Worm (Caenorhabditis elegans): Measurements from ENCODE around the gene fbxb-24.

Gene fbxb-24

DNA sequence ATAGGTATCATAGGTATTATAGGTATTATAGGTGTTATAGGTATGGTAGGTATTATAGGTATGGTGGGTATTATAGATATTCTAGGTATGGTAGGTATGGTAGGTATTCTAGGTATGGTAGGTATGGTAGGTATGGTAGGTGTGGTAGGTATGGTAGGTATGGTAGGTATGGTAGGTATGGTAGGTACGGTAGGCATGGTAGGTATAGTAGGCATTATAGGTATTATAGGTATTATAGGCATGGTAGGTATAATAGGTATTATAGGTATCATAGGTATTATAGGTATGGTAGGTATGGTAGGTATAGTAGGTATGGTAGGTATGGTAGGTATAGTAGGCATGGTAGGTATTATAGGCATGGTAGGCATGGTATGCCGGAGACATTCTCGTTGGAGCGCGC lies 23.2 kb downstream of the fbxb-24 start:
- TF ChIP-seq ref-1 (GFP tag; conservative IDR thresholded peaks at IDR 0.05) (peak; percentile 42; the same call in 1 of the 2 replicates), T22C8.4 (GFP tag; IDR thresholded peaks at IDR 0.05) (no peak), klf-2 (GFP tag; conservative IDR thresholded peaks at IDR 0.05) (peak; percentile 52; the same call in 1 of the 2 replicates)

DNA sequence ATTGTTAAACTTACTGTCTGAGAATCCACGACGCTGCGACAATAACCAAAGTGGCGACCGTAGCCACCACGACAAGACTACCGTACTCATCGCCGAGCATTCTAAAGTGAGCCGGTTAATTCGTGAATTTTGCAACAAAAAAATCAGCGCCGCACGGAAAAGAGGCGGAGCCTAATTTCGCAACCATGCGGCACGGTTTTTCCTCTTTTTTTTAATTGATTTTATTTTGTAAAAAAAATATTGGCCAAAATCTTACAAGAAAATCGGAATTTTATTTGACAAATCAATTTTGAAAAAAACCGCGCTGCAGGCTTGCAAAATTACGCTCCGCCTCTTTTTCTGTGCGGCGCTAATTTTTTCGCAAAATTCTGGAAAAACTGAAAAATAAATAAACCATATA lies 24.8 kb downstream of the fbxb-24 start, which contains the start of gene dolk-1:
Gene dolk-1 (minus strand): TSS at position 101 of the 400 bp plus-strand sequence.
- 0 out of 2 replicates have a peak, but pooled peaks have one; percentile 38 for TF ChIP-seq flt-1 (GFP tag; IDR thresholded peaks at IDR 0.05)
- TF ChIP-seq cog-1 (tag; optimal IDR thresholded peaks at IDR 0.05), result no peak

ce11 chrIII:11935032-11935947 lies 26.5 kb downstream of the fbxb-24 start:
- no peak for TF ChIP-seq cog-1 (tag; optimal IDR thresholded peaks at IDR 0.05)
- no peak for TF ChIP-seq klf-2 (GFP tag; conservative IDR thresholded peaks at IDR 0.05)
- no peak for TF ChIP-seq ztf-29 (GFP tag; IDR thresholded peaks at IDR 0.05)
- TF ChIP-seq tab-1 (GFP tag; IDR thresholded peaks at IDR 0.05), result no peak
- no peak for TF ChIP-seq ref-1 (GFP tag; conservative IDR thresholded peaks at IDR 0.05)
- no peak for TF ChIP-seq med-1 (GFP tag; optimal IDR thresholded peaks at IDR 0.05; ENCODE audit: insufficient read depth)
- TF ChIP-seq T22C8.4 (GFP tag; IDR thresholded peaks at IDR 0.05), result no peak
- TF ChIP-seq ztf-23 (GFP tag; IDR thresholded peaks at IDR 0.05), result no peak
- TF ChIP-seq flt-1 (GFP tag; IDR thresholded peaks at IDR 0.05), result no peak

ce11 chrIII:11935948-11936280 lies 27.2 kb downstream of the fbxb-24 start:
- TF ChIP-seq med-1 (GFP tag; optimal IDR thresholded peaks at IDR 0.05; ENCODE audit: insufficient read depth) (no peak), tab-1 (GFP tag; IDR thresholded peaks at IDR 0.05) (no peak), flt-1 (GFP tag; IDR thresholded peaks at IDR 0.05) (peak; percentile 51; the same call in 1 of the 2 replicates), ztf-23 (GFP tag; IDR thresholded peaks at IDR 0.05) (no peak)

DNA sequence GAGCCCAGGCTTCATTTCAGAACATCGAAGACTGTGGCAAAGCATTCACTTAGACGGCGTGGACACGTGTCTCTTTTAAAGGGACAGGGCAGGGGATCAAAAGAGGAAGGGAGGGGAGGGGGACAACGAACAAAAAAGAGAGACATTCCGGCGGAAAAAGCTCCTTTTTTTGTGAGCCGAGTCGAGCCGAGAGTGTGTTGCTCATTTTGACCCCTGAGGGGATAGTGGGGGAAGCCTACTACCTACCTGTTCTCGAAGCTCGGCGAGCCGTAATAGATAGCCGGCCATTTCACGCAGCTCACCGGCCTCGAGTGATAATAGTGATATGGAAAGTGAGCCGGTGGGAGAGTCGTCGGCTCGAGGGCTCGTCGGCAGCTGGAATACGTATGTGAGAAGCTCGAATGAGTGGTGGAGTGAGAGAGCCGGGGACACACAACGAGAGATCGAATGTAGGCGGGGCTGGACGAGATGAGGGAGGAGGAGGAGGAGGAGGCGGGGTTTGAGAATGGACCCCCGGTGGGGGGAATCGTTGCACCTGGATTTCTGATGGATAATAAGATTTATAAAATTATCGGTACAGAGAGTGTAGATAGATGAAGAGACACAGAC lies 28.0 kb downstream of the fbxb-24 start:
- TF ChIP-seq tab-1 (GFP tag; IDR thresholded peaks at IDR 0.05), result no peak
- TF ChIP-seq klf-2 (GFP tag; conservative IDR thresholded peaks at IDR 0.05), result peak; percentile 15; the same call in 1 of the 2 replicates
- no peak for TF ChIP-seq ref-1 (GFP tag; conservative IDR thresholded peaks at IDR 0.05)

ce11 chrIII:11937911-11938310 lies 29.2 kb downstream of the fbxb-24 start:
- TF ChIP-seq ztf-29 (GFP tag; IDR thresholded peaks at IDR 0.05) (no peak), klf-2 (GFP tag; conservative IDR thresholded peaks at IDR 0.05) (no peak), med-1 (GFP tag; optimal IDR thresholded peaks at IDR 0.05; ENCODE audit: insufficient read depth) (no peak), cog-1 (tag; optimal IDR thresholded peaks at IDR 0.05) (no peak), ref-1 (GFP tag; conservative IDR thresholded peaks at IDR 0.05) (no peak), tab-1 (GFP tag; IDR thresholded peaks at IDR 0.05) (no peak), ztf-23 (GFP tag; IDR thresholded peaks at IDR 0.05) (no peak), flt-1 (GFP tag; IDR thresholded peaks at IDR 0.05) (no peak), T22C8.4 (GFP tag; IDR thresholded peaks at IDR 0.05) (no peak)

DNA sequence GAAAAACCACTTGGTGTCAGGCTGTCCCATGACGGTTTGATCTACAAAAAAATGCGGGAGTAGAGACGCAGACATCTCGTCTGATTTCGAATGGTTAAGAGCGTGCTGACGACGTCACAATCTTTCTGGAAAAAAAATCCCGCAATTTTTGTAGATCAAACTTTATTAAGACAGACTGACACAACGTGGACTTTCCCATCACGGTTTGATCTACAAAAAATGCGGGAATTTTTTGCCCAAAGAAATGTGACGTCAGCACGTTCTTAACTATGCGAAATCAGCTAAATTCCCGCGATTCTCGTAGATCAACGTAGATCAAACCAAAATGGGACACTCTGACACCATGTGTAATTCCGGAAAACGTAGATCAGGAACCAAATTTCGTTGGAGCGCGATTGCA lies 29.8 kb downstream of the fbxb-24 start:
- TF ChIP-seq med-1 (GFP tag; optimal IDR thresholded peaks at IDR 0.05; ENCODE audit: insufficient read depth), result no peak
- no peak for TF ChIP-seq cog-1 (tag; optimal IDR thresholded peaks at IDR 0.05)
- TF ChIP-seq ztf-29 (GFP tag; IDR thresholded peaks at IDR 0.05), result no peak
- TF ChIP-seq tab-1 (GFP tag; IDR thresholded peaks at IDR 0.05), result no peak
- TF ChIP-seq ref-1 (GFP tag; conservative IDR thresholded peaks at IDR 0.05), result no peak
- TF ChIP-seq klf-2 (GFP tag; conservative IDR thresholded peaks at IDR 0.05), result no peak
- no peak for TF ChIP-seq ztf-23 (GFP tag; IDR thresholded peaks at IDR 0.05)
- no peak for TF ChIP-seq flt-1 (GFP tag; IDR thresholded peaks at IDR 0.05)
- TF ChIP-seq T22C8.4 (GFP tag; IDR thresholded peaks at IDR 0.05), result no peak

- TF ChIP-seq klf-2 (GFP tag; conservative IDR thresholded peaks at IDR 0.05), result no peak
- TF ChIP-seq cog-1 (tag; optimal IDR thresholded peaks at IDR 0.05), result peak; percentile 50
Measured at ce11 chrIII:11942664-11943063, 33.9 kb downstream of the fbxb-24 start.

DNA sequence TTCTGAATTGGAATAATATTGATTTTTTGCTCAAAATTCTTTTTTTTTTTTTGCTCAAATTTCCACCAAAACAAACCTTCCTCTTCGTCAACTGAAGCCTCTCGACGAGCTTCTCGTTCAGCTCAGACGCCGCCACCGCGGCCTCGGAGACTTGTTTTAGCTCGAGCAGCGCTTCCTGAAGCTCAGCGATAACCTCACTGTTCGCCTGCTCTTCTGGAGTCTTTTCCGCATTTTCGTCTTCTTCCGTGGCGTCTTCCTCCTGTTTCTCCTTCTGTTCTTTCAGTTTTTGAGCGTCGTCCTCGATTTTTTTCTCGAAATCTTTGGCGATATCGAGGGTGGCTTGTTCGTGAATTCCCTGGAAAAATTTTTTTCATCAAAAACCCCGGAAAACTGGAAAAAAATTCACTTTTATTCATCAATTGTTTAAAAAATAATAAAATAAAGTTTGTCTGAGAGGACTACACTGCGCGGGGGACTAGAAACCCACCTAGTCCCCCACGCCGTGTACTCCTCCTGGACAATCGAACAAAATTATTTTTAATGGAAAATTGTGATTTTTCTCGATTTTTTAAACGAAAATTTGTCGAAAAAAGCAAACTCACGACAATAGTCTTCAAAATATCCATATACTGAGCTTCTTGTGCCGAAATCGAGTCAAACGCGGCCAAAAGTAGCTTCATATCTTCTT lies 37.4 kb downstream of the fbxb-24 start:
- TF ChIP-seq tab-1 (GFP tag; IDR thresholded peaks at IDR 0.05) (no peak), klf-2 (GFP tag; conservative IDR thresholded peaks at IDR 0.05) (peak; percentile 54; the same call in 1 of the 2 replicates), ref-1 (GFP tag; conservative IDR thresholded peaks at IDR 0.05) (no peak), med-1 (GFP tag; optimal IDR thresholded peaks at IDR 0.05; ENCODE audit: insufficient read depth) (no peak), ztf-23 (GFP tag; IDR thresholded peaks at IDR 0.05) (0 out of 2 replicates have a peak, but pooled peaks have one; percentile 32), cog-1 (tag; optimal IDR thresholded peaks at IDR 0.05) (peak; percentile 10), flt-1 (GFP tag; IDR thresholded peaks at IDR 0.05) (peak; percentile 76), ztf-29 (GFP tag; IDR thresholded peaks at IDR 0.05) (peak; percentile 22; the same call in 1 of the 2 replicates), T22C8.4 (GFP tag; IDR thresholded peaks at IDR 0.05) (peak; percentile 62)

- no peak for TF ChIP-seq flt-1 (GFP tag; IDR thresholded peaks at IDR 0.05)
Measured at ce11 chrIII:11946973-11947372, 38.2 kb downstream of the fbxb-24 start, which contains the start of gene Y56A3A.7. Gene Y56A3A.7, minus strand, starts transcription at chrIII:11947019.
